Fruit fly (Drosophila melanogaster) whole organism, embryonic: Measurements from ENCODE around the gene Porin2.

ENCODE experiments used
- B-H1 ChIP-seq: fragments of 200-800 bp; sonication (Bioruptor generic); IDR thresholded peaks from 3 replicates; pipeline ENCODE4 v1.3.6; 2022; ENCODE audit warnings: missing biosample characterization, missing genetic modification characterization
- CG10209 ChIP-seq: fragments of 200-800 bp; sonication (Bioruptor generic); optimal IDR thresholded peaks from 3 replicates; lab custom pipeline; 2017; ENCODE audit warnings: missing biosample characterization, mild to moderate bottlenecking, missing genetic modification characterization, missing genetic modification reagents
- CG10267 ChIP-seq: fragments of 200-800 bp; sonication (Bioruptor generic); optimal IDR thresholded peaks from 2 replicates; lab custom pipeline; 2018; ENCODE audit warnings: missing biosample characterization, mild to moderate bottlenecking, missing genetic modification characterization, moderate library complexity
- CG10366 ChIP-seq: fragments of 200-800 bp; sonication (Bioruptor generic); IDR thresholded peaks from 2 replicates; pipeline ENCODE4 v1.3.6; 2022; ENCODE audit warnings: missing biosample characterization, missing genetic modification characterization
- CG11456 ChIP-seq: fragments of 200-800 bp; sonication (Bioruptor generic); IDR thresholded peaks from 3 replicates; pipeline ENCODE4 v1.3.6; 2022; ENCODE audit warnings: missing biosample characterization, missing genetic modification characterization
- CG12769 ChIP-seq: fragments of 200-800 bp; sonication (Bioruptor generic); optimal IDR thresholded peaks from 2 replicates; lab custom pipeline; 2019; ENCODE audit warnings: missing biosample characterization, mild to moderate bottlenecking, missing genetic modification characterization, moderate library complexity
- CG14667 ChIP-seq: fragments of 200-800 bp; sonication (Bioruptor generic); IDR thresholded peaks from 2 replicates; pipeline ENCODE4 v1.3.6; 2022; ENCODE audit warnings: missing biosample characterization, missing genetic modification characterization
- CG18599 ChIP-seq: fragments of 200-800 bp; sonication (Bioruptor generic); optimal IDR thresholded peaks from 3 replicates; lab custom pipeline; 2017; ENCODE audit warnings: missing biosample characterization, missing genetic modification characterization, mild to moderate bottlenecking, moderate library complexity, missing genetic modification reagents
- CG2199 ChIP-seq: fragments of 200-800 bp; sonication (Bioruptor generic); IDR thresholded peaks from 3 replicates; pipeline ENCODE4 v1.3.6; 2022; ENCODE audit warnings: missing biosample characterization, missing genetic modification characterization
- CG31365 ChIP-seq: fragments of 200-800 bp; sonication (Bioruptor generic); optimal IDR thresholded peaks from 2 replicates; lab custom pipeline; 2018; ENCODE audit warnings: missing biosample characterization, mild to moderate bottlenecking, missing genetic modification characterization
- CG3163 ChIP-seq: fragments of 200-800 bp; sonication (Bioruptor generic); optimal IDR thresholded peaks from 3 replicates; lab custom pipeline; 2016; ENCODE audit warnings: missing biosample characterization, missing genetic modification characterization
- CG32772 ChIP-seq: fragments of 200-800 bp; sonication (Bioruptor generic); IDR thresholded peaks from 2 replicates; pipeline ENCODE4 v1.3.6; 2022; ENCODE audit warnings: missing biosample characterization, missing genetic modification characterization
- CG33557 ChIP-seq: fragments of 200-800 bp; sonication (Bioruptor generic); optimal IDR thresholded peaks from 2 replicates; lab custom pipeline; 2019; ENCODE audit warnings: missing biosample characterization, mild to moderate bottlenecking, missing genetic modification characterization, moderate library complexity
- CG34224 ChIP-seq: fragments of 200-800 bp; sonication (Bioruptor generic); IDR thresholded peaks from 3 replicates; pipeline ENCODE4 v1.3.6; 2022; ENCODE audit warnings: missing biosample characterization, missing genetic modification characterization; ENCODE audit not compliant: partially characterized antibody
- CG3847 ChIP-seq: fragments of 200-800 bp; sonication (Bioruptor generic); IDR thresholded peaks from 2 replicates; pipeline ENCODE4 v1.3.6; 2022; ENCODE audit warnings: missing biosample characterization, missing genetic modification characterization
- CG3995 ChIP-seq: fragments of 200-800 bp; sonication (Bioruptor generic); optimal IDR thresholded peaks from 3 replicates; lab custom pipeline; 2016; ENCODE audit warnings: missing biosample characterization, missing genetic modification characterization
- CG4404 ChIP-seq: fragments of 200-800 bp; sonication (Bioruptor generic); IDR thresholded peaks from 2 replicates; pipeline ENCODE4 v1.3.6; 2022; ENCODE audit warnings: missing biosample characterization, missing genetic modification characterization
- CG4424 ChIP-seq: fragments of 200-800 bp; sonication (Bioruptor generic); optimal IDR thresholded peaks from 3 replicates; lab custom pipeline; 2016; ENCODE audit warnings: missing biosample characterization, missing genetic modification characterization
- CG4617 ChIP-seq: fragments of 200-800 bp; sonication (Bioruptor generic); optimal IDR thresholded peaks from 3 replicates; lab custom pipeline; 2016; ENCODE audit warnings: missing biosample characterization, missing genetic modification characterization, borderline replicate concordance
- CG8359 ChIP-seq: fragments of 200-800 bp; sonication (Bioruptor generic); optimal IDR thresholded peaks from 2 replicates; lab custom pipeline; 2017; ENCODE audit warnings: missing biosample characterization, mild to moderate bottlenecking, missing genetic modification characterization, borderline replicate concordance
- CTCF ChIP-seq: fragments of 200-800 bp; sonication (Bioruptor generic); optimal IDR thresholded peaks from 2 replicates; lab custom pipeline; 2017; ENCODE audit warnings: missing biosample characterization, mild to moderate bottlenecking, missing genetic modification characterization, moderate library complexity
- Chrac-16 ChIP-seq: fragments of 200-800 bp; sonication (Bioruptor generic); optimal IDR thresholded peaks from 3 replicates; lab custom pipeline; 2016; ENCODE audit warnings: missing biosample characterization, missing genetic modification characterization
- Fer2 ChIP-seq: fragments of 200-800 bp; sonication (Bioruptor generic); optimal IDR thresholded peaks from 2 replicates; lab custom pipeline; 2018; ENCODE audit warnings: missing biosample characterization, mild to moderate bottlenecking, missing genetic modification characterization, moderate library complexity
- HHEX ChIP-seq: fragments of 200-800 bp; sonication (Bioruptor generic); optimal IDR thresholded peaks from 3 replicates; lab custom pipeline; 2017; ENCODE audit warnings: missing biosample characterization, mild to moderate bottlenecking, missing genetic modification characterization, missing genetic modification reagents
- Hmr ChIP-seq: fragments of 200-800 bp; sonication (Bioruptor generic); optimal IDR thresholded peaks from 3 replicates; lab custom pipeline; 2017; ENCODE audit warnings: mild to moderate bottlenecking, missing biosample characterization, missing genetic modification reagents, missing genetic modification characterization
- Hr3 ChIP-seq: fragments of 200-800 bp; sonication (Bioruptor generic); optimal IDR thresholded peaks from 3 replicates; lab custom pipeline; 2016; ENCODE audit warnings: missing biosample characterization, missing genetic modification characterization
- Jarid2 ChIP-seq: fragments of 200-800 bp; sonication (Bioruptor generic); optimal IDR thresholded peaks from 3 replicates; lab custom pipeline; 2017; ENCODE audit warnings: mild to moderate bottlenecking, missing biosample characterization, missing genetic modification reagents, missing genetic modification characterization
- Kr ChIP-seq: fragments of 200-800 bp; sonication (Bioruptor generic); optimal IDR thresholded peaks from 2 replicates; lab custom pipeline; 2017; ENCODE audit warnings: missing biosample characterization, mild to moderate bottlenecking, missing genetic modification characterization
- Lhr ChIP-seq: fragments of 200-800 bp; sonication (Bioruptor generic); optimal IDR thresholded peaks from 3 replicates; lab custom pipeline; 2017; ENCODE audit warnings: mild to moderate bottlenecking, missing biosample characterization, missing genetic modification reagents, missing genetic modification characterization
- Lim3 ChIP-seq: fragments of 200-800 bp; sonication (Bioruptor generic); IDR thresholded peaks from 2 replicates; pipeline ENCODE4 v1.3.6; 2022; ENCODE audit warnings: missing biosample characterization, missing genetic modification characterization
- Opbp ChIP-seq: fragments of 200-800 bp; sonication (Bioruptor generic); IDR thresholded peaks from 3 replicates; pipeline ENCODE4 v1.3.6; 2022; ENCODE audit warnings: missing biosample characterization, missing genetic modification characterization; ENCODE audit not compliant: partially characterized antibody
- Ravus ChIP-seq: fragments of 200-800 bp; sonication (Bioruptor generic); IDR thresholded peaks from 2 replicates; pipeline ENCODE4 v1.3.6; 2022; ENCODE audit warnings: missing biosample characterization, missing genetic modification characterization
- TFAM ChIP-seq: fragments of 200-800 bp; sonication (Bioruptor generic); optimal IDR thresholded peaks from 2 replicates; lab custom pipeline; 2017; ENCODE audit warnings: missing biosample characterization, missing genetic modification characterization, inconsistent platforms
- Trl ChIP-seq, 3 experiments: fragments of >200 bp in 2 of 3; fragments of 200-800 bp in 1 of 3; sonication (Bioruptor generic) in 1 of 3; optimal IDR thresholded peaks; 2 replicates in 1 of 3; 3 replicates in 2 of 3; lab custom pipeline; 2016 to 2017; ENCODE audit warnings: missing biosample characterization in 1 of 3, missing genetic modification characterization in 1 of 3
- Xbp1 ChIP-seq: fragments of 200-800 bp; sonication (Bioruptor generic); optimal IDR thresholded peaks from 3 replicates; lab custom pipeline; 2016; ENCODE audit warnings: missing biosample characterization, mild to moderate bottlenecking, missing genetic modification characterization
- bbx ChIP-seq: fragments of 200-800 bp; sonication (Bioruptor generic); IDR thresholded peaks from 2 replicates; pipeline ENCODE4 v1.3.6; 2022; ENCODE audit warnings: missing biosample characterization, missing genetic modification characterization; ENCODE audit not compliant: partially characterized antibody
- crp ChIP-seq, 2 experiments: fragments of 200-800 bp; sonication (Bioruptor generic); optimal IDR thresholded peaks; 2 replicates in 1 of 2; 3 replicates in 1 of 2; lab custom pipeline; 2017; ENCODE audit warnings: missing biosample characterization in 2 of 2, missing genetic modification characterization in 2 of 2, mild to moderate bottlenecking in 1 of 2, moderate library complexity in 1 of 2
- danr ChIP-seq: fragments of 200-800 bp; sonication (Bioruptor generic); IDR thresholded peaks from 2 replicates; pipeline ENCODE4 v1.3.6; 2022; ENCODE audit warnings: missing biosample characterization, missing genetic modification characterization
- fru ChIP-seq: fragments of >200 bp; optimal IDR thresholded peaks from 2 replicates; lab custom pipeline; 2017
- gce ChIP-seq: fragments of 200-800 bp; sonication (Bioruptor generic); IDR thresholded peaks from 3 replicates; pipeline ENCODE4 v1.3.6; 2022; ENCODE audit warnings: missing biosample characterization, missing genetic modification characterization
- gem ChIP-seq: fragments of 200-800 bp; sonication (Bioruptor generic); optimal IDR thresholded peaks from 2 replicates; lab custom pipeline; 2019; ENCODE audit warnings: missing biosample characterization, mild to moderate bottlenecking, missing genetic modification characterization, moderate library complexity
- jumu ChIP-seq: fragments of 200-800 bp; sonication (Bioruptor generic); optimal IDR thresholded peaks from 3 replicates; lab custom pipeline; 2016; ENCODE audit warnings: missing biosample characterization, missing genetic modification characterization
- lilli ChIP-seq: fragments of 200-800 bp; sonication (Bioruptor generic); optimal IDR thresholded peaks from 3 replicates; lab custom pipeline; 2016; ENCODE audit warnings: missing biosample characterization, missing genetic modification characterization
- org-1 ChIP-seq: fragments of 200-800 bp; sonication (Bioruptor generic); optimal IDR thresholded peaks from 2 replicates; lab custom pipeline; 2017; ENCODE audit warnings: missing biosample characterization, missing genetic modification characterization
- ro ChIP-seq: fragments of 200-800 bp; sonication (Bioruptor generic); IDR thresholded peaks from 2 replicates; pipeline ENCODE4 v1.3.6; 2022; ENCODE audit warnings: missing biosample characterization, missing genetic modification characterization
- slou ChIP-seq: fragments of 200-800 bp; sonication (Bioruptor generic); optimal IDR thresholded peaks from 3 replicates; lab custom pipeline; 2016; ENCODE audit warnings: missing biosample characterization, missing genetic modification characterization
- slp2 ChIP-seq: fragments of 200-800 bp; sonication (Bioruptor generic); optimal IDR thresholded peaks from 2 replicates; lab custom pipeline; 2016; ENCODE audit warnings: missing biosample characterization, missing genetic modification characterization
- sr ChIP-seq: fragments of 200-800 bp; sonication (Bioruptor generic); IDR thresholded peaks from 3 replicates; pipeline ENCODE4 v1.3.6; 2022; ENCODE audit warnings: missing biosample characterization, missing genetic modification characterization
- tgo ChIP-seq: fragments of 200-800 bp; sonication (Bioruptor generic); IDR thresholded peaks from 3 replicates; pipeline ENCODE4 v1.3.6; 2022; ENCODE audit warnings: missing biosample characterization, missing genetic modification characterization
- tin ChIP-seq: fragments of 200-800 bp; sonication (Bioruptor generic); optimal IDR thresholded peaks from 3 replicates; lab custom pipeline; 2016; ENCODE audit warnings: missing biosample characterization, missing genetic modification characterization
- z ChIP-seq: fragments of 200-800 bp; sonication (Bioruptor generic); IDR thresholded peaks from 3 replicates; pipeline ENCODE4 v1.3.6; 2022; ENCODE audit warnings: missing biosample characterization, missing genetic modification characterization

Gene Porin2

dm6 chr2L:10856328-10856942 is 9.6 kb upstream of the Porin2 start, which contains the start of gene Dnz1 (continued):
- TF ChIP-seq CG3847 (GFP tag; lab: Robert Waterston, UW) (peak; percentile 65), Lhr (GFP tag; lab: Kevin White, UChicago) (no peak), CG4617 (GFP tag; lab: Kevin White, UChicago) (peak; percentile 39), Hmr (GFP tag; lab: Kevin White, UChicago) (peak; percentile 61), ro (GFP tag; lab: Robert Waterston, UW) (no peak), CG10366 (GFP tag; lab: Robert Waterston, UW) (peak; percentile 58), Opbp (GFP tag; lab: Robert Waterston, UW) (peak; percentile 25; the same call in 1 of the 3 replicates), B-H1 (GFP tag; lab: Robert Waterston, UW) (peak; percentile 19; the same call in 1 of the 3 replicates), bbx (GFP tag; lab: Robert Waterston, UW) (no peak), crp (GFP tag; optimal IDR thresholded peaks at IDR 0.05; lab: Kevin White, UChicago) (no peak), CG11456 (peak; percentile 85), fru (lab: Kevin White, UChicago) (no peak), tin (GFP tag; lab: Kevin White, UChicago) (peak; percentile 27), CG33557 (no peak), Hr3 (peak; percentile 53), CG8359 (no peak), TFAM (GFP tag; lab: Kevin White, UChicago) (no peak), Trl (optimal IDR thresholded peaks at IDR 0.05; lab: Kevin White, UChicago) (no peak), Trl (GFP tag; optimal IDR thresholded peaks at IDR 0.05; lab: Kevin White, UChicago) (peak; percentile 62), CG4404 (GFP tag; lab: Robert Waterston, UW) (no peak), Jarid2 (GFP tag; lab: Kevin White, UChicago) (no peak), slp2 (GFP tag; lab: Kevin White, UChicago) (no peak), CTCF (GFP tag; lab: Kevin White, UChicago) (no peak), Ravus (no peak), lilli (peak; percentile 70), CG2199 (GFP tag; lab: Robert Waterston, UW) (no peak), CG10209 (GFP tag; lab: Kevin White, UChicago) (peak; percentile 25), CG4424 (GFP tag; lab: Kevin White, UChicago) (peak; percentile 58), danr (GFP tag; lab: Robert Waterston, UW) (no peak), gce (no peak; the same call in 2 of the 3 replicates), Xbp1 (GFP tag; lab: Kevin White, UChicago) (peak; percentile 67), Lim3 (GFP tag; lab: Robert Waterston, UW) (no peak), z (GFP tag; lab: Robert Waterston, UW) (no peak), gem (tag; lab: Kevin White, UChicago) (peak; percentile 73), sr (no peak), CG31365 (tag; lab: Kevin White, UChicago) (no peak), org-1 (GFP tag; lab: Kevin White, UChicago) (no peak), Fer2 (tag; lab: Kevin White, UChicago) (no peak), CG10267 (tag; lab: Kevin White, UChicago) (peak; percentile 31), CG32772 (GFP tag; lab: Robert Waterston, UW) (peak; percentile 57), slou (GFP tag; lab: Kevin White, UChicago) (peak; percentile 0), CG3163 (GFP tag; lab: Kevin White, UChicago) (no peak), CG14667 (GFP tag; lab: Robert Waterston, UW) (no peak), tgo (GFP tag; lab: Robert Waterston, UW) (peak; percentile 62; the same call in 2 of the 3 replicates), Kr (GFP tag; lab: Kevin White, UChicago) (no peak), CG3995 (GFP tag; lab: Kevin White, UChicago) (peak; percentile 34), jumu (GFP tag; lab: Kevin White, UChicago) (peak; percentile 36), HHEX (GFP tag; lab: Kevin White, UChicago) (peak; percentile 1), CG34224 (no peak), Chrac-16 (peak; percentile 52), CG18599 (GFP tag; lab: Kevin White, UChicago) (peak; percentile 58), CG12769 (tag; lab: Kevin White, UChicago) (no peak)
